Fruit fly (Drosophila melanogaster): ENCODE measurements around the gene emb.

The emb gene

DNA sequence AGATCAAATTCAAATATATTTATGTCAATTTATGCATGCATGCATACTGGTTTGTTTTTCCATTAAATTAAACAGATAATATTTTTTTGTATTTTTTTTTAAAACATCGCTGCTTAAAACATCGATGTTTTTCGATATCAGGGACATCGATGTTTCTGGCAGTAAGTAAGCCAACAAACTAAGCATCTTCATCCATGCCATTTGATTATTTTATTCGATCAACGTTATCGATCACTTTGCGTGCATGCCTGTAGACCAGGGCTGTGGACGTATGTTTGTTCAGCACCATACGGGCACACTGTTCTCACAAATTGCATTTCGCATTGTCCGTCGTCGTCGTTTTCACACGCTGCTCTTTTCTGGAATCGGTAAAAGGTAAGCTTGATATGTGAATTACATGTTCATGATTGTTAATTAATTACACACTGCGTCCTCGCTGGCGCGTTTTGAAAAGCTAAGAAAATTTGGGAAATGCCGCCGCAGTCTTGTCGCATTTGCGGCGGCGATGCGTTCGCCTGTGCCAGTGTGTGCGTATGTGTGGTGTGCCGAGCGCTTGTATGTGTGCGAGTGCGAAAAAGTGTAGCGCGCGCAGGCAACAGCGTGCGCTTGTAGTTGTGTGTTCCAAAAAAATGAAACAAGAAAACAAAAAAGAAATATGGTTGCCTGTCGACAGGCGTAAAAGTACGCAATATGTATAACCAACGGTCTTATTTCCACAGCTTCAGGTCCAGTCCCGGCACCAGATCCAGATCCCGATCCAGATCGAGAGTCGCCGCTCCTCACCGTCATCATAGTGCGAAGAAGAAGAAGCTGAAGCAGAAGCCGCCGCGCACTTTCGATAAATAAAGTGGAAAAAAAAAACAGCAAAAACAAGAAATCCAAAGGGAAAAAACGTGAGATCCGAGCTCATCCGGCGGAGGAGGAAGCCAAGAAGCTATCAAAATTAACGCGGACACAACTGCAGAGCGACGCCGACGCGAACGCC, at the start of gene emb:
emb (plus strand) TSS at position 288 of the 985 bp plus-strand sequence.
- no peak for TF ChIP-seq usp (GFP tag; optimal IDR thresholded peaks at IDR 0.05)
- TF ChIP-seq Dll (optimal IDR thresholded peaks at IDR 0.05), result no peak
- TF ChIP-seq CG8478 (optimal IDR thresholded peaks at IDR 0.05), result no peak
- TF ChIP-seq psq (optimal IDR thresholded peaks at IDR 0.05), result no peak
- TF ChIP-seq pan (optimal IDR thresholded peaks at IDR 0.05), result no peak
- no peak for TF ChIP-seq EcR (GFP tag; optimal IDR thresholded peaks at IDR 0.05)

DNA sequence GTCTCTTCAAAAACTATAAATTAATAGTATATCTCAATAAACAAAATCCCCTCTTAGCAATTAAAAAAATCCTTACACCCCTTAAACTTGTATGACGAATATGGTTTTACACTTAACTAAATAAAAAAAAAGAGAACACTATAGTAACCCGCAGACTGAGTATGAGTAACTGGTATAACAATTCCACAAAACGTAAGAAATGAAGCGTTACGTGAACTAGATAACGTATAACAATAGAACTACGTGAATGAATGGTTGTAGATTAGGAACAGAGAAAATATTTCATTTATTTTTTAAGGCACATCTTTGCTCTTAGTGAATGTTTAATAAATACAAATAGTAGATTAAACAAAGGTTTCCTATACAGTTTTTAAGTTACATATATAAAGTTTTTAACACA, 48.0 kb upstream of the emb start:
- no peak for TF ChIP-seq pan (optimal IDR thresholded peaks at IDR 0.05)
- no peak for TF ChIP-seq Dll (optimal IDR thresholded peaks at IDR 0.05)
- TF ChIP-seq EcR (GFP tag; optimal IDR thresholded peaks at IDR 0.05), result no peak
- TF ChIP-seq usp (GFP tag; optimal IDR thresholded peaks at IDR 0.05), result no peak
- no peak for TF ChIP-seq psq (optimal IDR thresholded peaks at IDR 0.05)
- no peak for TF ChIP-seq CG8478 (optimal IDR thresholded peaks at IDR 0.05)

DNA sequence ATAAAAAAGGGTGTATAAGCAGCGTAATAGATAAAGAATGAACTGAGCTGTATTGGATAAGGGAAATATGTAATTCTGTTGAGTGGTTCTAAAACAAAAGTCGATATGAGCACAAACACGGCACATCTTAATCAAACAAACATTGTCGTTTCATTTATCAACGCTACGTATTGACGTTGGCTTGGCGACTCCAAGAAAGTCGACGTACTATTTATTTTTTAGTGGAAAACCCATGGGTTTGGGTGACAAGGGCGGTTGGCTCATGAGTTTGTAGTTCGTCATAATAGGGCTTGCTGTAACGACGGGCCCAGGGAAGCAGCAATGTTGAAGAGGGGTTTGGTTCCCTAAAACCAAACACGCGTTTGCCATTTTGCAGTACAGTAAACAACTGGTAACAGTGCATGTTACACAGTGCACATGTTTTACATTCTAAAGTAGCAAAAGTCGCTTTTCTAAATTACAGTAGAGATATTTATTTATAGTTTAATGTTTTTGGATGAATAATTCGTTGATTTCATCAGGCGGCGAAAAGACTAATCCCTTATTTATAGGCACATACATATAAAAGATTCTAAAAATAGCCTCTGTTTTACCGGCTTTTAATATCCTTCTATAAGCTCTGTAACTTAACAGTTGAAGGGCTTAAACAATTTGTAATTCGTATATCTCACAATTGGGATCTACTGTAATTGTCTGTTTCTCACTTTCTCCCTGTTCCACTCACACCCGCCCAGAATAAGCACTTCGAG, 42.0 kb upstream of the emb start:
- no peak for TF ChIP-seq psq (optimal IDR thresholded peaks at IDR 0.05)
- TF ChIP-seq EcR (GFP tag; optimal IDR thresholded peaks at IDR 0.05), result no peak
- no peak for TF ChIP-seq usp (GFP tag; optimal IDR thresholded peaks at IDR 0.05)
- TF ChIP-seq Dll (optimal IDR thresholded peaks at IDR 0.05), result no peak
- TF ChIP-seq pan (optimal IDR thresholded peaks at IDR 0.05), result no peak
- no peak for TF ChIP-seq CG8478 (optimal IDR thresholded peaks at IDR 0.05)

DNA sequence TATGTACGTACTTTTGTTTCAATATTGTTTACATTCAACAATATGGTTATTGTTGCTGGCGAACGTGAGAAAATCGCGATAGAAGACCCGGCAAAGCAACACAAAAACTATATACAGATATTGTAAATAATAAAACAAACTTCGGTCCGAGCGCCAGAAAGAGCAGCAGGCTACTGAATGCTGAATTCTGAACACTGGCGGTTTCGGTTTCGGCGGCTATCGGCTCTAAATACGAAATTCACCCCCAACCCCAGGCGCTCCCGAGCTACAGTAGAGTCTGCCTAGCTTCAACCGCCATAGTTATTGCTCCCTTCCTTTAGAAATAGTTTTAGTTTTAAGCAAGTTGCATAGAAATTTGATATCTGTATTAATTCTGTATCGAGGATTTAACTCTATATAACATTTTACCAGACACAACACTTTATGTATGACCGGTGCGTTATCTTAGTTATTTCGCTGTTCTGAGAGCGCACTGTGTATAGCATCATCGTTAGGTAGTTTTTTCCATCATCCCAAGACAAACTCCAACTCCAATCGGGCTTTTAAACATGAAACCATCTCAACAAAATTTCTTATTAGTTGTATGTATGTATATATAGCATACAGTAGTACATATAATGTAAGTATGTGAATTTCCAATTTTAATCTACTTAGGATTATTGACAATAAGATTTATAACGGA, 41.0 kb upstream of the emb start, which contains the start of gene CG7627:
CG7627 (minus strand) TSS at position 197 of the 682 bp plus-strand sequence.
- TF ChIP-seq psq (optimal IDR thresholded peaks at IDR 0.05) (no peak), pan (optimal IDR thresholded peaks at IDR 0.05) (no peak), usp (GFP tag; optimal IDR thresholded peaks at IDR 0.05) (no peak), CG8478 (optimal IDR thresholded peaks at IDR 0.05) (no peak), EcR (GFP tag; optimal IDR thresholded peaks at IDR 0.05) (no peak), Dll (optimal IDR thresholded peaks at IDR 0.05) (no peak)

DNA sequence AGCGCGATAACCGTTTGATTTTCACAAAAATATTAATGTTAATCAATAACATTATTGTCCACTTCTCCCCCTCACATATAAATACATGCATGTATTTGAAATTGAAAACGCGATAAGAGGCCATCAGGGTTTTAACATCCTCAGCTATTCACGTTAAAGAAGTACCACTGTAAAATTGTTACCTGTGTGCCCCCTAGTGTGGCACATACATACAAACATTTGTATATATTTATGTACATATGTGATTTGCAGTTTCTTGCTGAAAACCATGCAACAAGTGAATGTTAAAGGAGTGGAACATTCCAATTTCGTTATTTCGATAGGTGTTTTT, 40.5 kb upstream of the emb start:
- TF ChIP-seq pan (optimal IDR thresholded peaks at IDR 0.05), result no peak
- TF ChIP-seq CG8478 (optimal IDR thresholded peaks at IDR 0.05), result no peak

DNA sequence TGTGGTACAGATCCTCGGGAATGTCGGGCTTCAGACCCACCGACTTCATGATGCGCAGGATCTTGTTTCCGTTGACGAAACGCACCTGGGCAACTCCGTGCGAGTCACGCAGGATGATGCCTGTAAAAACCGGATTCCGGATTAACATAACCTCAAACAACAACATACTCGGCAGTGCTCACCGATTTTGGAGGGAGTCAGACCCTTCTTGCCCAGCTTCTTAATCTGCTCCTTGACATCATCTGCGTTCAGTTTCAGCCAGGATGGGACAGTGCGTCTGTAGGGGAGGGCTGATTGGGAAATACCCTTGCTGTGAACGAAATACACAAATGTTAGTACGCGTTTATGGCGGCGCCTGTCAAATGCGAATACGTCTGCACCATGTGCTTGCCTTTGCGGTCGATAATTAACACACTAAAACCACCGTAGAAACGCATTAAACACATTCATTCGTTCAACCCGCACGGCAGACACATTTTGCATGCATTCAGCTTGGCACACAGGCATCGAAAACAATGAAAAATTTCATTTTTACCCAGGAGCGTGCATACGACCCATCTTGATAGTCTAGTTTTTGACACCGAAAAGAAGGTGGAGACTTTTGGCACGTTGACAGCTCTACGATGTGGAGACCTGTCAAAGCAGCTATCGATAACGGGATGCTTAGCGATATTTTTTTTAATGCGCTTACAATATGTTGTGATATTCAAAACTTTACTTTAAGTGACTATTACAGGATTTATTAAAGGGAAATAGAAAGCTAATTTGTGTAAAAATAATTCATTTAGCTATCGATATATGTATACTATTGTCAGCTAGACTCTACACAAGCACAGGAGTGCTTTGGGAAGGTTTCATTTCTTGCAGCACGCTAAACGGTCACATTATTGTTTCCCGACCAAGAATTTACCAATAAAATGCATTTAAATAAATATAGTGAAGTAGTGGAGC, 39.1 kb upstream of the emb start, which contains the start of the genes RpS13 and CSN8:
RpS13 (minus strand) TSS at position 657 of the 951 bp plus-strand sequence.
CSN8 (plus strand) TSS at position 850 of the 951 bp plus-strand sequence.
- TF ChIP-seq EcR (GFP tag; optimal IDR thresholded peaks at IDR 0.05) (no peak), psq (optimal IDR thresholded peaks at IDR 0.05) (no peak), pan (optimal IDR thresholded peaks at IDR 0.05) (no peak), usp (GFP tag; optimal IDR thresholded peaks at IDR 0.05) (no peak), Dll (optimal IDR thresholded peaks at IDR 0.05) (no peak), CG8478 (optimal IDR thresholded peaks at IDR 0.05) (no peak)

DNA sequence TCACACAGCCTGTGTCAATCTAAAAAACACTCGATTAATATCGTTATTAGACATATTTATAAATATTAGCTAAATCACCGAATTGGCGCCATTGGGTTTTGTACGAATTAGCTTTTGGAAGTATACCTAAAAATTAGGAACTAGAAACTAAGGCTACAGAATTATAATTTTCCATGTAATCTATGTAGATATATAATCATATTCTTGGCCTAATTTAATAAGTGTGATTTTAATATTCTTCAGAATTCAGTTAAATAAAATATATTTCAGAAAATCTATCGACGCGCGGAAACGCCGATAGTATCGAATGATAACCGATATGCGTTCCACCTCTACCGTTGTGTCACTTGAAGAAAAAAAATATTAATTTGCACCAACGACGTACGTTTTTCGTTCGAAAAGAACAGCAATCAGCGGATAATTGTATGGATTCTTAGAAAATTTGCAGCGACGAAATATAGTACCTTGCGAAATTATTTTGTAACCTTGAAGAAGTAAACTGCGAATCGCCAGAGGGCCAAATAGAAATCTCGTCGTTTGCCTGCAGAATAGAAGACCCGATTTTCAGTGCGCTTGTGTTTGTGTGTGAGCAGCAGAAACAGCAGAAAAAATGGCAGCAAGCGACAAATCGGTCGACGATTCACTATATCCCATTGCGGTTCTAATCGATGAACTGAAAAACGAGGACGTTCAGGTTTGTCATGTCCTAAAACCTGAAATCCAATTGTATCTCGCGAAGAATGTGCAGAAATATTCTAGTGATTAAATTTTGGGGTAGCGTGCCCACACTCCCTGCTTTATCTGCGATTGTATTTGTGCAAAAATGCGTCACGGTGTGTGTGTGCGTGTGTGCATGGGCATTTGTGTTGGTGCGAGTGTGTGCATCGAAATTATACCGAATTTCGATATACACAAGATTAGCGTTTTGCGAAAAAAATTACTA, 37.4 kb upstream of the emb start, which contains the start of gene Pp2A-29B:
Pp2A-29B (plus strand) TSS at position 338 of the 943 bp plus-strand sequence.
- TF ChIP-seq Dll (optimal IDR thresholded peaks at IDR 0.05) (no peak), usp (GFP tag; optimal IDR thresholded peaks at IDR 0.05) (no peak), pan (optimal IDR thresholded peaks at IDR 0.05) (no peak), EcR (GFP tag; optimal IDR thresholded peaks at IDR 0.05) (no peak)

DNA sequence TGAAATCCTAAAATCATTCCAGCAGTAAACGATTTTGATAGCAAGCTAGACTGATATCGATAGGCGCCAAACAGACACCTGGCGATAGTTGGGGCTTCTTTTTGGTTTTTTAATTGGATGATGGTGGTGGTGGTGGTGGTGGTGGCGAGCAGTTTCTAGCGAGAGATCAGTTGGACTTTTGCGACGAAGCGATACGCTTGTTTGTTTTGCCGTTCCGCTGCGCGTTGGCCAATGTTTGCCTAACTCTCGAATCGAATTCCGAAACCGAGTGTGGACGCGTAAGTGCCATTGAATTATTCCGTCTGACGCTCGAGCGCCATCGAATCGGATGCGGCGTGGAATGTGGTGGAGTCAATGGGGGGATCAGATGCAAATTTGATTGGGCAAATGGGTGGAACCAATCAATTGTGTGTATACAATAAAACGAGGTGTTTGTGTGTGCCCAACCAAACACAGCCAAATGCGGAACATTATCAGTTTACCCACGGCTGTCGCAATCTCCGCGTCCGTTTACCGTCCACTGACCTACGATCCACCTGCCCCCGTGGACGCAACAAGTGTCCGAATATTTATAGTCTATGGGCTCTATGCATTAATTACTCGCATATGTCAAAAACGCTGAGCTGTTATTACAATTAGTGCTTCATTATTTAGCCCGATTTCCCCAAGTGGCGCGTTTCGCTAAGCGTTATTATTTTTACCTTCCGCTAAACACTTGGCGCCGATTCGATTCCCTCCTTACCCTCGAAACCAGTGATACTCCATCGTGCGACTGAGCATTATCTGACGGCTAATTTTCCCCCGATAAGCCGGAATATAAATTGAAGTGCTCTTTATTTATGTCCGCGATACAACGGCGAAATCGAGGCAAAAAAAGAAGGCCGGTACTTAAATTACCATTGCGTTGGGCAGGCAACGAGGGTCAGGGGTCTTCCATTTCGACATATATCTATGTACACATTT, 32.7 kb upstream of the emb start, which contains the start of gene CG17292:
CG17292 (plus strand) TSS at position 91 of the 963 bp plus-strand sequence.
- TF ChIP-seq EcR (GFP tag; optimal IDR thresholded peaks at IDR 0.05), result no peak
- TF ChIP-seq Dll (optimal IDR thresholded peaks at IDR 0.05), result no peak
- TF ChIP-seq usp (GFP tag; optimal IDR thresholded peaks at IDR 0.05), result no peak
- TF ChIP-seq CG8478 (optimal IDR thresholded peaks at IDR 0.05), result no peak
- no peak for TF ChIP-seq pan (optimal IDR thresholded peaks at IDR 0.05)
- no peak for TF ChIP-seq psq (optimal IDR thresholded peaks at IDR 0.05)

All from whole organism.